Fruit fly (Drosophila melanogaster) whole organism, wandering third instar larva: ENCODE data around the gene Ktch.

Experiments used
- Abd-B ChIP-seq: fragments of >200 bp; optimal IDR thresholded peaks from 2 replicates; lab custom pipeline; 2017; ENCODE audit warnings: missing biosample characterization, missing genetic modification characterization
- CG32264 ChIP-seq: fragments of 200-800 bp; sonication (Bioruptor generic); optimal IDR thresholded peaks from 2 replicates; lab custom pipeline; 2016; ENCODE audit warnings: missing biosample characterization, missing genetic modification characterization
- CG9705 ChIP-seq: fragments of 200-800 bp; sonication (Bioruptor generic); optimal IDR thresholded peaks from 2 replicates; lab custom pipeline; 2018; ENCODE audit warnings: missing biosample characterization, mild to moderate bottlenecking, missing genetic modification characterization
- CrebA ChIP-seq: fragments of 200-800 bp; sonication (Bioruptor generic); optimal IDR thresholded peaks from 2 replicates; lab custom pipeline; 2016; ENCODE audit warnings: missing biosample characterization, mild to moderate bottlenecking, missing genetic modification characterization, borderline replicate concordance
- Dfd ChIP-seq: fragments of >200 bp; optimal IDR thresholded peaks from 2 replicates; lab custom pipeline; 2017; ENCODE audit warnings: missing biosample characterization, missing genetic modification characterization
- Dif ChIP-seq: fragments of 200-275, 200-300 bp; sonication (Bioruptor generic); optimal IDR thresholded peaks from 2 replicates; lab custom pipeline; 2018; ENCODE audit warnings: missing biosample characterization, missing genetic modification characterization; ENCODE audit not compliant: partially characterized antibody
- HLH106 ChIP-seq: fragments of 200-800 bp; optimal IDR thresholded peaks from 3 replicates; lab custom pipeline; 2019; ENCODE audit warnings: missing biosample characterization, mild to moderate bottlenecking, missing genetic modification characterization, moderate library complexity
- Hnf4 ChIP-seq: fragments of 200-800 bp; sonication (Bioruptor generic); optimal IDR thresholded peaks from 2 replicates; lab custom pipeline; 2016; ENCODE audit warnings: missing biosample characterization, mild to moderate bottlenecking, missing genetic modification characterization
- Hr83 ChIP-seq: fragments of 200-300 bp; sonication (Bioruptor generic); optimal IDR thresholded peaks from 2 replicates; lab custom pipeline; 2016; ENCODE audit warnings: missing biosample characterization, mild to moderate bottlenecking, missing genetic modification characterization, moderate library complexity; ENCODE audit not compliant: poor library complexity, severe bottlenecking
- Jra ChIP-seq: sonication (Bioruptor generic); optimal IDR thresholded peaks from 2 replicates; lab custom pipeline; 2016; ENCODE audit warnings: missing biosample characterization, missing genetic modification characterization
- Mio ChIP-seq: sonication (Bioruptor generic); optimal IDR thresholded peaks from 2 replicates; lab custom pipeline; 2016; ENCODE audit warnings: missing biosample characterization, missing genetic modification characterization
- N ChIP-seq: fragments of >200 bp; optimal IDR thresholded peaks from 2 replicates; lab custom pipeline; 2018; ENCODE audit warnings: missing biosample characterization, missing external identifiers, missing genetic modification characterization
- OdsH ChIP-seq: fragments of 200-800 bp; sonication (Bioruptor generic); optimal IDR thresholded peaks from 2 replicates; lab custom pipeline; 2016; ENCODE audit warnings: missing biosample characterization, mild to moderate bottlenecking, missing genetic modification characterization
- Sp1 ChIP-seq: fragments of 200-800 bp; sonication (Bioruptor generic); optimal IDR thresholded peaks from 3 replicates; lab custom pipeline; 2019; ENCODE audit warnings: missing biosample characterization, mild to moderate bottlenecking, missing genetic modification characterization, moderate library complexity
- Vsx2 ChIP-seq: fragments of 200-300, 225-300 bp; sonication (Bioruptor generic); optimal IDR thresholded peaks from 2 replicates; lab custom pipeline; 2018; ENCODE audit warnings: missing biosample characterization, missing genetic modification characterization; ENCODE audit not compliant: partially characterized antibody
- br ChIP-seq: fragments of 200-800 bp; sonication (Bioruptor generic); optimal IDR thresholded peaks from 2 replicates; lab custom pipeline; 2016; ENCODE audit warnings: missing biosample characterization, missing genetic modification characterization
- brk ChIP-seq: fragments of 200-800 bp; sonication (Bioruptor generic); optimal IDR thresholded peaks from 2 replicates; lab custom pipeline; 2016; ENCODE audit warnings: missing biosample characterization, mild to moderate bottlenecking, missing genetic modification characterization
- dl ChIP-seq, 2 experiments: fragments of 175-275, 200-275 bp in 1 of 2; fragments of 200-275 bp in 1 of 2; sonication (Bioruptor generic); optimal IDR thresholded peaks; lab custom pipeline; 2018; ENCODE audit warnings: mild to moderate bottlenecking in 2 of 2, missing biosample characterization in 2 of 2, missing genetic modification characterization in 2 of 2, moderate library complexity in 2 of 2; ENCODE audit not compliant: partially characterized antibody in 2 of 2, insufficient read depth in 1 of 2
- dmrt93B ChIP-seq: fragments of 200-800 bp; sonication (Bioruptor generic); optimal IDR thresholded peaks from 2 replicates; lab custom pipeline; 2018; ENCODE audit warnings: missing biosample characterization, mild to moderate bottlenecking, missing genetic modification characterization
- foxo ChIP-seq, 2 experiments: fragments of 200-800 bp; sonication (Bioruptor generic); optimal IDR thresholded peaks; 2 replicates in 1 of 2; 3 replicates in 1 of 2; lab custom pipeline; 2016 to 2017; ENCODE audit warnings: missing biosample characterization in 2 of 2, missing genetic modification characterization in 2 of 2
- fru ChIP-seq: fragments of 200-800 bp; sonication (Bioruptor generic); optimal IDR thresholded peaks from 3 replicates; lab custom pipeline; 2016; ENCODE audit warnings: missing biosample characterization, mild to moderate bottlenecking, missing genetic modification characterization
- h ChIP-seq: fragments of 200-800 bp; sonication (Bioruptor generic); optimal IDR thresholded peaks from 3 replicates; lab custom pipeline; 2016; ENCODE audit warnings: missing biosample characterization, mild to moderate bottlenecking, missing genetic modification characterization
- jim ChIP-seq: fragments of 175-275, 200-325 bp; sonication (Bioruptor generic); optimal IDR thresholded peaks from 2 replicates; lab custom pipeline; 2016; ENCODE audit warnings: missing biosample characterization, mild to moderate bottlenecking, missing genetic modification characterization
- lola ChIP-seq: fragments of >200 bp; optimal IDR thresholded peaks from 2 replicates; lab custom pipeline; 2017; ENCODE audit warnings: missing biosample characterization, missing genetic modification characterization
- pan ChIP-seq: fragments of >200 bp; optimal IDR thresholded peaks from 2 replicates; lab custom pipeline; 2017
- psq ChIP-seq: fragments of 200-800 bp; sonication (Bioruptor generic); optimal IDR thresholded peaks from 3 replicates; lab custom pipeline; 2017; ENCODE audit warnings: missing biosample characterization, mild to moderate bottlenecking, missing genetic modification characterization, moderate library complexity
- sage ChIP-seq: fragments of 200-800 bp; sonication (Bioruptor generic); optimal IDR thresholded peaks from 2 replicates; lab custom pipeline; 2016; ENCODE audit warnings: missing biosample characterization, mild to moderate bottlenecking, missing genetic modification characterization
- sv ChIP-seq: fragments of 200-800 bp; sonication (Bioruptor generic); optimal IDR thresholded peaks from 3 replicates; lab custom pipeline; 2016; ENCODE audit warnings: missing biosample characterization, missing genetic modification characterization
- tai ChIP-seq: sonication (Bioruptor generic); optimal IDR thresholded peaks from 2 replicates; lab custom pipeline; 2016; ENCODE audit warnings: missing biosample characterization, missing genetic modification characterization
- usp ChIP-seq: fragments of >200 bp; optimal IDR thresholded peaks from 2 replicates; lab custom pipeline; 2017; ENCODE audit warnings: missing biosample characterization, missing genetic modification characterization
- woc ChIP-seq: sonication (Bioruptor generic); optimal IDR thresholded peaks from 2 replicates; lab custom pipeline; 2016; ENCODE audit warnings: missing biosample characterization, mild to moderate bottlenecking, missing genetic modification characterization

The Ktch gene

DNA sequence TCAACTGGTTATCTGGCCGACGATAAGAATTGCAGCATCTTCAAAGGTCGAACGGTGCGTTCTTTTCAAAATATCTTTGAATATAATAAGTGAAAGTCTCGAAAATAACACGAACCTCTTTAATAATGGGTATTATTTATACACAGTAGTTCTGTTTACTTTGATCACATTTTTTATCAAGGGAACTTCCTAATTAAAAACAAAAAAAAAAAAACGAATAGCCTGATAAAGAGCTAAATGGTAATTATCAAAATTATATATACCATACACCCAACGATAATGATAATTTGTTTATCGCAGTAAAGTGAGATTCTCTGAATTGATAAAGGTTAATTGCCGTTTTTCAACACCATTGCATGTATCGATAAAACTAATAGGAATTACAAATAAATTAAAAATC is at the start of gene Ktch:
Ktch (minus strand) TSS at position 101 of the 400 bp plus-strand sequence.
- no peak for TF ChIP-seq woc
- TF ChIP-seq CG9705 (GFP tag; lab: Kevin White, UChicago), result no peak
- TF ChIP-seq Hr83, result no peak
- TF ChIP-seq psq (GFP tag; lab: Kevin White, UChicago), result no peak
- no peak for TF ChIP-seq Jra (GFP tag; lab: Kevin White, UChicago)
- no peak for TF ChIP-seq lola (GFP tag; lab: Kevin White, UChicago)
- no peak for TF ChIP-seq sv (GFP tag; lab: Kevin White, UChicago)
- no peak for TF ChIP-seq CrebA (GFP tag; lab: Kevin White, UChicago)
- TF ChIP-seq Vsx2 (GFP tag; lab: Kevin White, UChicago), result no peak
- TF ChIP-seq brk (GFP tag; lab: Kevin White, UChicago), result no peak
- no peak for TF ChIP-seq dl (GFP tag; optimal IDR thresholded peaks at IDR 0.05; lab: Kevin White, UChicago; ENCODE audit: insufficient read depth in 1 of 2, partially characterized antibody in 2 of 2)
- no peak for TF ChIP-seq Hnf4 (GFP tag; lab: Kevin White, UChicago)
- TF ChIP-seq dmrt93B (GFP tag; lab: Kevin White, UChicago), result no peak
- TF ChIP-seq Sp1 (GFP tag; lab: Kevin White, UChicago), result no peak

DNA sequence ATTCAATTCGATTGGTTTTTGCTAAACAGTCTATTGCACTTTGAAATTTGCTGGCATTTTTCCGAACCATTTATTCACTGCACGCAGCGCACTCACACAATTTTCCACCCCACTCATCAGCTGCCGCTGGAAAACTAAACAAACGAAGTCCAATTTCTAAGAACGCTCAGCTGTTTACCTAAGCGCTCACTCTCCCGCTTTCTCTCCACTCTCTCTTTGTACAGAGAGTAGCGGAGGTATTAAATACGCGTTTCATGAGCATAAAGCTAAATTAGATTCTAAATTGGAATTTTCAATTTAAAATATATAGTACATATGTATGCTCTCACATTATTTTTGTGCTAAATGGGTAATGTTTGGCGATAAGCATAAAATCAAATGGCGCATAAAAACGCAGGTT is 38.5 kb upstream of the Ktch start, which contains the start of gene stops:
stops (minus strand) TSS at position 139 of the 400 bp plus-strand sequence.
- TF ChIP-seq OdsH (GFP tag; lab: Kevin White, UChicago), result no peak
- peak; percentile 19 for TF ChIP-seq Hnf4 (GFP tag; lab: Kevin White, UChicago)
- TF ChIP-seq Hr83, result peak; percentile 59
- TF ChIP-seq, all 38 proteins: peak for 2

DNA sequence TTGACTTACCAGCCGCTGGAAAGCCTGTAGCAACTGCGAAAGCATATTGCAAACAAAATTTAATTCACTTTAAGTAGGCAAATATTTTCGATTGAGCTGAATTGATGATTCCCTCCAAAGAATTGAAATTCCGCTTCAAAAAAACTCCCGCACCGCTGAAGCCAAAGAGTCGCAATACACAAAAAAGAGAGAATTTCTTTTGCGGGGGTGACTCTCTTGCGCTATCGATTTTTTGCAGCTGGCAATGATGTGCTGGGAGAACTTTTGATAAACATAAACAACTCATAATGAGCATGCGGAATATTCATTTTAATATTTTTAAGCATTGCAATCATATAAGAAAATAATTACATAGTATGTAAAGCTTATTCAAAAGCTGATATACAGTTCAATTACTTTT is 38.0 kb upstream of the Ktch start:
- no peak for TF ChIP-seq foxo (GFP tag; optimal IDR thresholded peaks at IDR 0.05; lab: Kevin White, UChicago)
- TF ChIP-seq HLH106 (tag; lab: Kevin White, UChicago), result no peak
- no peak for TF ChIP-seq dl (GFP tag; optimal IDR thresholded peaks at IDR 0.05; lab: Kevin White, UChicago; ENCODE audit: insufficient read depth in 1 of 2, partially characterized antibody in 2 of 2)
- no peak for TF ChIP-seq CG9705 (GFP tag; lab: Kevin White, UChicago)
- TF ChIP-seq OdsH (GFP tag; lab: Kevin White, UChicago), result no peak
- no peak for TF ChIP-seq Dfd
- no peak for TF ChIP-seq br (GFP tag; lab: Kevin White, UChicago)
- no peak for TF ChIP-seq pan (lab: Kevin White, UChicago)
- TF ChIP-seq brk (GFP tag; lab: Kevin White, UChicago), result no peak
- TF ChIP-seq Abd-B (GFP tag; lab: Kevin White, UChicago), result no peak
- TF ChIP-seq N (GFP tag; lab: Kevin White, UChicago), result no peak
- TF ChIP-seq CrebA (GFP tag; lab: Kevin White, UChicago), result no peak
- TF ChIP-seq Mio, result no peak

DNA sequence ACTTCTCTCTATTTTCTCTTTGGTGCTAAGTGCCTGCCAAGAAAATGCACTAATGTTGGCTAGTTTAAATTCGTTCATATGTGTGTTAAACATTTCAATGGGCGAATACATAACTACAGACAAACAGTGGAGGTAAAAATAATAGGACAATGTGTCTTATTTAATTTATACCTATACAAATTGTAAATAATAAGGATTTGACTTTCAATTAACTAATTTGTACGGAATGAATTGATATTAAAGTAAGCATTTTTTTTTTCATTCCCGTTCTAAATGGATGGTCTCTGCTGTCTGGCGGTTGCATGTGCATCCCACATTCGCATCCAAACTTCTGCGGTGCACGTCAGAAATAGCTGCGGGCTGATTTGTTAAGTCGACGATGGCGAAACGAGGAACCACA is 16.5 kb upstream of the Ktch start:
- no peak for TF ChIP-seq Dif (GFP tag; lab: Kevin White, UChicago)
- no peak for TF ChIP-seq Vsx2 (GFP tag; lab: Kevin White, UChicago)
- TF ChIP-seq sage (GFP tag; lab: Kevin White, UChicago), result no peak
- no peak for TF ChIP-seq usp (GFP tag; lab: Kevin White, UChicago)
- TF ChIP-seq h (GFP tag; lab: Kevin White, UChicago), result no peak
- TF ChIP-seq N (GFP tag; lab: Kevin White, UChicago), result no peak
- TF ChIP-seq CrebA (GFP tag; lab: Kevin White, UChicago), result no peak
- no peak for TF ChIP-seq tai (GFP tag; lab: Kevin White, UChicago)
- no peak for TF ChIP-seq CG32264 (GFP tag; lab: Kevin White, UChicago)
- no peak for TF ChIP-seq Hnf4 (GFP tag; lab: Kevin White, UChicago)
- no peak for TF ChIP-seq jim (GFP tag; lab: Kevin White, UChicago)
- no peak for TF ChIP-seq HLH106 (tag; lab: Kevin White, UChicago)
- TF ChIP-seq psq (GFP tag; lab: Kevin White, UChicago), result no peak
- no peak for TF ChIP-seq woc
- TF ChIP-seq Dfd, result no peak
- no peak for TF ChIP-seq Sp1 (GFP tag; lab: Kevin White, UChicago)
- no peak for TF ChIP-seq Abd-B (GFP tag; lab: Kevin White, UChicago)
- TF ChIP-seq OdsH (GFP tag; lab: Kevin White, UChicago), result no peak
- no peak for TF ChIP-seq Mio
- no peak for TF ChIP-seq fru (GFP tag; lab: Kevin White, UChicago)
